Worm (Caenorhabditis elegans) whole organism, L4/young adult: ENCODE measurements around the gene lido-5.

Experiments used
- W03F9.2 ChIP-seq: fragments of 150-350 bp; optimal IDR thresholded peaks from 2 replicates; lab custom pipeline; 2014; ENCODE audit warnings: missing biosample characterization, missing genetic modification characterization
- dao-5 ChIP-seq: sonication (generic microtip); optimal IDR thresholded peaks from 2 replicates; lab custom pipeline; 2016; ENCODE audit warnings: missing genotype, missing genetic modification characterization, moderate library complexity, missing compliant biosample characterization
- him-1 ChIP-seq: sonication (generic microtip); optimal IDR thresholded peaks from 2 replicates; lab custom pipeline; 2016; ENCODE audit warnings: missing genotype, missing genetic modification reagents, missing genetic modification characterization, missing compliant biosample characterization

DNA sequence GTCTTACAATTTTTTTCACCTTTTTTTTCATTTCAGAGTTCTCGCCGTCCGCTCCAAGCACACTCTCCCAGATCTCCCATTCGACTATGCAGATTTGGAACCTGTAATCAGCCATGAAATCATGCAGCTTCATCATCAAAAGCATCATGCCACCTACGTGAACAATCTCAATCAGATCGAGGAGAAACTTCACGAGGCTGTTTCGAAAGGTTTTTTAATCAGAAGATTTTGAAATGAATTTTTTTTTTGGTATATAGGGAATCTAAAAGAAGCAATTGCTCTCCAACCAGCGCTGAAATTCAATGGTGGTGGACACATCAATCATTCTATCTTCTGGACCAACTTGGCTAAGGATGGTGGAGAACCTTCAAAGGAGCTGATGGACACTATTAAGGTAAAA, 17.3 kb downstream of the lido-5 start, which contains the start of gene C08A9.3:
- TF ChIP-seq him-1 (tag; lab: Kevin White, UChicago) (no peak), dao-5 (tag; lab: Kevin White, UChicago) (no peak), W03F9.2 (tag; lab: Kevin White, UChicago) (no peak)
